Fruit fly (Drosophila melanogaster): ENCODE measurements around the gene bbg.

Gene bbg

dm6 chr3L:14531802-14532201 lies 4.3 kb downstream of the bbg start:
- no peak for TF ChIP-seq usp (GFP tag; optimal IDR thresholded peaks at IDR 0.05)
- TF ChIP-seq CG8478 (optimal IDR thresholded peaks at IDR 0.05): no peak
- no peak for TF ChIP-seq psq (optimal IDR thresholded peaks at IDR 0.05)
- TF ChIP-seq pan (optimal IDR thresholded peaks at IDR 0.05): no peak
- no peak for TF ChIP-seq Dll (optimal IDR thresholded peaks at IDR 0.05)
- no peak for TF ChIP-seq EcR (GFP tag; optimal IDR thresholded peaks at IDR 0.05)

- TF ChIP-seq usp (GFP tag; optimal IDR thresholded peaks at IDR 0.05) (no peak), EcR (GFP tag; optimal IDR thresholded peaks at IDR 0.05) (no peak), pan (optimal IDR thresholded peaks at IDR 0.05) (no peak), CG8478 (optimal IDR thresholded peaks at IDR 0.05) (no peak), psq (optimal IDR thresholded peaks at IDR 0.05) (no peak), Dll (optimal IDR thresholded peaks at IDR 0.05) (no peak)
These were observed 13.4 kb downstream of the bbg start for dm6 chr3L:14522483-14523362.

dm6 chr3L:14521590-14521989 lies 14.5 kb downstream of the bbg start, which contains the start of gene CG4613:
Gene CG4613 (minus strand): TSS chr3L:14521690.
- TF ChIP-seq EcR (GFP tag; optimal IDR thresholded peaks at IDR 0.05) (no peak), usp (GFP tag; optimal IDR thresholded peaks at IDR 0.05) (no peak), psq (optimal IDR thresholded peaks at IDR 0.05) (no peak), CG8478 (optimal IDR thresholded peaks at IDR 0.05) (no peak), Dll (optimal IDR thresholded peaks at IDR 0.05) (no peak), pan (optimal IDR thresholded peaks at IDR 0.05) (no peak)

dm6 chr3L:14517525-14517924 lies 18.6 kb downstream of the bbg start, which contains the start of gene CG9592:
Gene CG9592 (plus strand): TSS chr3L:14517825.
- TF ChIP-seq CG8478 (optimal IDR thresholded peaks at IDR 0.05) (no peak), psq (optimal IDR thresholded peaks at IDR 0.05) (no peak), EcR (GFP tag; optimal IDR thresholded peaks at IDR 0.05) (no peak), pan (optimal IDR thresholded peaks at IDR 0.05) (no peak), usp (GFP tag; optimal IDR thresholded peaks at IDR 0.05) (no peak), Dll (optimal IDR thresholded peaks at IDR 0.05) (no peak)

dm6 chr3L:14515690-14516089 lies 20.4 kb downstream of the bbg start:
- TF ChIP-seq pan (optimal IDR thresholded peaks at IDR 0.05): no peak

- no peak for TF ChIP-seq CG8478 (optimal IDR thresholded peaks at IDR 0.05)
These were observed 22.8 kb downstream of the bbg start for dm6 chr3L:14513286-14513685.

- TF ChIP-seq pan (optimal IDR thresholded peaks at IDR 0.05): no peak
- TF ChIP-seq EcR (GFP tag; optimal IDR thresholded peaks at IDR 0.05): no peak
- no peak for TF ChIP-seq Dll (optimal IDR thresholded peaks at IDR 0.05)
These were observed 26.1 kb downstream of the bbg start for dm6 chr3L:14509981-14510380.

dm6 chr3L:14497479-14497878 lies 38.6 kb downstream of the bbg start:
- no peak for TF ChIP-seq psq (optimal IDR thresholded peaks at IDR 0.05)
- no peak for TF ChIP-seq pan (optimal IDR thresholded peaks at IDR 0.05)
- TF ChIP-seq CG8478 (optimal IDR thresholded peaks at IDR 0.05): no peak
- no peak for TF ChIP-seq EcR (GFP tag; optimal IDR thresholded peaks at IDR 0.05)
- TF ChIP-seq Dll (optimal IDR thresholded peaks at IDR 0.05): no peak
- no peak for TF ChIP-seq usp (GFP tag; optimal IDR thresholded peaks at IDR 0.05)

dm6 chr3L:14486611-14487350 lies 49.3 kb downstream of the bbg start:
- TF ChIP-seq psq (optimal IDR thresholded peaks at IDR 0.05): no peak
- no peak for TF ChIP-seq Dll (optimal IDR thresholded peaks at IDR 0.05)
- no peak for TF ChIP-seq EcR (GFP tag; optimal IDR thresholded peaks at IDR 0.05)
- TF ChIP-seq CG8478 (optimal IDR thresholded peaks at IDR 0.05): no peak
- no peak for TF ChIP-seq pan (optimal IDR thresholded peaks at IDR 0.05)
- no peak for TF ChIP-seq usp (GFP tag; optimal IDR thresholded peaks at IDR 0.05)

- no peak for TF ChIP-seq Dll (optimal IDR thresholded peaks at IDR 0.05)
- no peak for TF ChIP-seq CG8478 (optimal IDR thresholded peaks at IDR 0.05)
- no peak for TF ChIP-seq EcR (GFP tag; optimal IDR thresholded peaks at IDR 0.05)
- TF ChIP-seq usp (GFP tag; optimal IDR thresholded peaks at IDR 0.05): no peak
- TF ChIP-seq pan (optimal IDR thresholded peaks at IDR 0.05): no peak
- no peak for TF ChIP-seq psq (optimal IDR thresholded peaks at IDR 0.05)
These were observed 50.7 kb downstream of the bbg start for dm6 chr3L:14485401-14485800.

dm6 chr3L:14482955-14483354 lies 53.1 kb downstream of the bbg start:
- TF ChIP-seq psq (optimal IDR thresholded peaks at IDR 0.05): no peak
- no peak for TF ChIP-seq usp (GFP tag; optimal IDR thresholded peaks at IDR 0.05)
- no peak for TF ChIP-seq Dll (optimal IDR thresholded peaks at IDR 0.05)
- TF ChIP-seq EcR (GFP tag; optimal IDR thresholded peaks at IDR 0.05): no peak
- TF ChIP-seq CG8478 (optimal IDR thresholded peaks at IDR 0.05): no peak
- no peak for TF ChIP-seq pan (optimal IDR thresholded peaks at IDR 0.05)

dm6 chr3L:14481397-14481796 lies 54.7 kb downstream of the bbg start:
- TF ChIP-seq psq (optimal IDR thresholded peaks at IDR 0.05) (no peak), EcR (GFP tag; optimal IDR thresholded peaks at IDR 0.05) (no peak), pan (optimal IDR thresholded peaks at IDR 0.05) (no peak), usp (GFP tag; optimal IDR thresholded peaks at IDR 0.05) (no peak), Dll (optimal IDR thresholded peaks at IDR 0.05) (no peak), CG8478 (optimal IDR thresholded peaks at IDR 0.05) (no peak)

All from whole organism.